Worm (Caenorhabditis elegans): ENCODE measurements around the gene skpo-2.

DNA sequence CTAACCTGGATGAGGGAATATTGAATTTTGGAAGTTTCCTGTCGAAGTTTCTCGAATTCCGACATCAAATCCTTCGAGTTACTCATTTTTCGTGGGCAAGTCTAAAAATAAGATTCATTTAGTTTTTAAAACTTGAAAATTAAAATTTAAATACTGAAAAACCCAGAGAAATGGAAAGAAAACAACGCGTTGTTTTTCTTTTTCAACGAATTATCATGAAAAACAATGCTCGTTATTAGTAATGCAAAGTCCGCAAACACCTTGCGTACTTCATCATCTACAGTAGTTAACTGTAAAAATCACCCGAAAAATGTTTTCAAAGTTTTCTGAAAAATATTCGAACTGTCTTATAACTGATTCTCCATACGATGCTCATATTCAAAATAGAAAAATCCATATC lies 8.0 kb upstream of the skpo-2 start, which contains the start of gene C16C8.4:
- TF ChIP-seq snpc-4 (tag; optimal IDR thresholded peaks at IDR 0.05): no peak
- no peak for TF ChIP-seq nhr-11 (tag; optimal IDR thresholded peaks at IDR 0.05)
- TF ChIP-seq tra-1 (GFP tag; IDR thresholded peaks at IDR 0.05): no peak
